Worm (Caenorhabditis elegans) whole organism, midembryonic: ENCODE measurements around the gene srv-8.

Experiments used
- T22C8.4 ChIP-seq: fragments of 200-800 bp; sonication (Bioruptor generic); IDR thresholded peaks from 2 replicates; pipeline ENCODE4 v1.3.6; 2022; ENCODE audit warnings: missing genetic modification characterization, missing compliant biosample characterization
- cog-1 ChIP-seq: sonication (generic microtip); optimal IDR thresholded peaks from 2 replicates; lab custom pipeline; 2016; ENCODE audit warnings: missing genetic modification characterization, missing compliant biosample characterization
- flt-1 ChIP-seq: fragments of 200-800 bp; sonication (Bioruptor generic); IDR thresholded peaks from 2 replicates; pipeline ENCODE4 v1.3.6; 2022; ENCODE audit warnings: missing genetic modification characterization, missing compliant biosample characterization
- klf-2 ChIP-seq: fragments of 200-800 bp; sonication (Bioruptor generic); conservative IDR thresholded peaks from 2 replicates; pipeline ENCODE4 v1.3.6; 2022; ENCODE audit warnings: missing genetic modification reagents, missing genetic modification characterization, missing compliant biosample characterization
- med-1 ChIP-seq: sonication (generic microtip); optimal IDR thresholded peaks from 2 replicates; lab custom pipeline; 2017; ENCODE audit warnings: missing genetic modification characterization, mild to moderate bottlenecking, missing compliant biosample characterization, antibody characterized with exemption, missing genetic modification reagents; ENCODE audit not compliant: insufficient read depth
- ref-1 ChIP-seq: fragments of 200-800 bp; sonication (Bioruptor generic); conservative IDR thresholded peaks from 2 replicates; pipeline ENCODE4 v1.3.6; 2022; ENCODE audit warnings: missing genetic modification reagents, missing genetic modification characterization, missing compliant biosample characterization
- tab-1 ChIP-seq: fragments of 200-800 bp; sonication (Bioruptor generic); IDR thresholded peaks from 2 replicates; pipeline ENCODE4 v1.3.6; 2022; ENCODE audit warnings: missing genetic modification characterization, missing compliant biosample characterization
- ztf-23 ChIP-seq: fragments of 200-800 bp; sonication (Bioruptor generic); IDR thresholded peaks from 2 replicates; pipeline ENCODE4 v1.3.6; 2022; ENCODE audit warnings: missing genetic modification reagents, missing genetic modification characterization, missing compliant biosample characterization
- ztf-29 ChIP-seq: fragments of 200-800 bp; sonication (Bioruptor generic); IDR thresholded peaks from 2 replicates; pipeline ENCODE4 v1.3.6; 2022; ENCODE audit warnings: missing genetic modification reagents, missing genetic modification characterization, missing compliant biosample characterization

srv-8 gene

DNA sequence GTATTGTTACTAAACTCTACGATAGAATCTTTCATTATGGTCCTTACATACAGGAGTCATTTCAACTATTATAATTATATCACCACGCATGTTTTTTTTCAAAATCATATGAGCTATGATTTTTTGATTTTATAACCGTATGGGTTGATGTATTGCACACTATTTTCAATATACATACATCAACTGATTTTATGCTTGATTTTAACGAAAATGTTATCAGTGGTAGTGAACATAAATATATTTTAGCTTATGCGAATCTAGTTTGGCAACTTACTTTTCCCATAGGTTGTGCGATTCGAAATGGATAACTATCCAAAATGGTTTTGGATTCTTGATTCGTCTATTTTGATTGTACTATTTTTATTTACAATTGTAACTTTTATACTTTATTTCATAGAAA, 3.1 kb upstream of the srv-8 start, which contains the start of gene srv-10:
srv-10 (plus strand) TSS at position 301 of the 400 bp plus-strand sequence.
- TF ChIP-seq flt-1 (GFP tag; lab: Robert Waterston, UW) (no peak), ztf-29 (no peak), ztf-23 (GFP tag; lab: Robert Waterston, UW) (no peak), klf-2 (GFP tag; lab: Robert Waterston, UW) (no peak), ref-1 (no peak), tab-1 (no peak)

DNA sequence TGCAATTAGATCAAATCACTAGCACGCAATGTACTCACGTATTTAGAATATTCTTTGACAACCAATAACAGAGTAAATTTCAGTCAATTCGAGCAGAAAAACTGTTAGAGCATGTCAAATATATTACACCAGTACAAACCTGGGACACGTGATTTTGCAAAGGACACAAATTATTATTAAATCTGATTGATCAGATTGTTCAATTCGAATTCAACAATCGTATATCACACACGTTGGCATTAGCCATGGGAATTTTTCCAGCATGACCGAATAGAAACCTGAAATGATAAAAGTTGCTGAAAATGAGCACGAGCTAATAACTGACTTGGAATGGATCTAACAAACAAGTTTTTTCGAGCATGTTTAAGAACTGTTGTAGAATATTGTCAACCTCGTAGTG, 2.5 kb upstream of the srv-8 start, which contains the start of gene srv-9:
srv-9 (minus strand) TSS at position 101 of the 400 bp plus-strand sequence.
- TF ChIP-seq ztf-23 (GFP tag; lab: Robert Waterston, UW) (no peak), med-1 (GFP tag; lab: Kevin White, UChicago) (no peak)

DNA sequence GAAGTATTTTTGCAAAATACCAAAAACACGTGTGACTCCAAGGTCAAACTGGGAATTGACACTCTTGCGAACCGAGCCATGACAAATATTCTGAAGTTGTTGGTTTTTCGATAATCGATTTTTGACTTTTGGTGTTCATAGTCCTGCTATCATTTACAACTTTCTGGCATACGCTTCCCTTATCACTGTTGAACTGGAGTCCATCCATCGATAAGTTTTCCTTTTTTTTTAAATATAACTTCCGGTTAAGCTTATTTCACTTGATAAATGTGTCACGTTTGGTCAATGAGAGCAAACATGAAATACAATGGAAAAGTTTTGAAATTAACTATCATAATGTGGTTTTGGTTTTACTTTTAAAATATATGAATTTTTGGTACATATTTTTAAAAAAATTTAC, 1.2 kb upstream of the srv-8 start:
- TF ChIP-seq ztf-23 (GFP tag; lab: Robert Waterston, UW) (no peak), ref-1 (no peak), ztf-29 (no peak), flt-1 (GFP tag; lab: Robert Waterston, UW) (no peak), klf-2 (GFP tag; lab: Robert Waterston, UW) (no peak), cog-1 (tag; lab: Kevin White, UChicago) (no peak), tab-1 (no peak)

DNA sequence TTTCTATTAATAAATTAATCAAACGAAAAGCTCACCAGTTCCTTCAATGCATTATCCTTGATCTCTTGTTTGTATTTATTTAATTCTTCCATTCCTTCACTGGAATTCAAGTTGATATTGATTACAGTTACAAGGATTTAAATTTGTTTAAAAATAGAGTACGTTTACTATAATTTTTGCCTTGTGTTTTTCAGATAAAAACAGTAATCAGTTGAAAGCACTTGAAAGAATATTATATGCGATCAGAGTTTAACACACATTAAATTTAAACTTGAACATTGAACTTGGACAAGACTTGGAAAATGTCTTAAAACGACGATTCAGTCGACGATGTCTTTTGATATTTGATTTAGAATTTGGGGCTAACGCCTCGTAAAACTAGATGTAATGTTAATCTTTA, 3.0 kb downstream of the srv-8 start, which contains the start of gene F53F1.6:
F53F1.6 (minus strand) TSS at position 101 of the 400 bp plus-strand sequence.
- TF ChIP-seq tab-1 = no peak
- TF ChIP-seq ztf-23 (GFP tag; lab: Robert Waterston, UW) = no peak
- no peak for TF ChIP-seq ztf-29
- TF ChIP-seq flt-1 (GFP tag; lab: Robert Waterston, UW) = no peak
- no peak for TF ChIP-seq ref-1
- no peak for TF ChIP-seq klf-2 (GFP tag; lab: Robert Waterston, UW)
- TF ChIP-seq cog-1 (tag; lab: Kevin White, UChicago) = no peak
- no peak for TF ChIP-seq med-1 (GFP tag; lab: Kevin White, UChicago)
- TF ChIP-seq T22C8.4 = no peak

DNA sequence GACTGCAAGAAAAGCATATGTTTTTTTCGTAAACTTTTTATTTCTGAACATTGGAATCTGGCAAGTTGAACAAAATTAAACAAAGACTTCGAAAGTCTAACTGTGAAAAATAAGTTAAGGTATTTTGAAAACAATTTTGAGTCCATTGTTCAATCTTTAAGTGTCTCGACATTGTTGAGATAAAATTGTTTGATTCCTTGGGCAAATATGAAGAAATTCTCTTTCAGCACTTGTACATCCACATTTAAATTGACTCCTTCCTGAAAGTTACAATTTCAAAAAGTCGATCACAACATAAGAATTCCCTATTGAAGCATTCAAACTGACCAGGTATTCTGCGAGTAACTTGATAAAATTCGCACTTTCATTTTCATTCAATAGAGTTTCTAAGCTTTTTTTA, 4.5 kb downstream of the srv-8 start:
- TF ChIP-seq flt-1 (GFP tag; lab: Robert Waterston, UW) = no peak
- no peak for TF ChIP-seq cog-1 (tag; lab: Kevin White, UChicago)
- no peak for TF ChIP-seq med-1 (GFP tag; lab: Kevin White, UChicago)
- TF ChIP-seq ref-1 = no peak
- TF ChIP-seq ztf-29 = no peak
- no peak for TF ChIP-seq tab-1
- no peak for TF ChIP-seq ztf-23 (GFP tag; lab: Robert Waterston, UW)
- TF ChIP-seq klf-2 (GFP tag; lab: Robert Waterston, UW) = no peak
- no peak for TF ChIP-seq T22C8.4

DNA sequence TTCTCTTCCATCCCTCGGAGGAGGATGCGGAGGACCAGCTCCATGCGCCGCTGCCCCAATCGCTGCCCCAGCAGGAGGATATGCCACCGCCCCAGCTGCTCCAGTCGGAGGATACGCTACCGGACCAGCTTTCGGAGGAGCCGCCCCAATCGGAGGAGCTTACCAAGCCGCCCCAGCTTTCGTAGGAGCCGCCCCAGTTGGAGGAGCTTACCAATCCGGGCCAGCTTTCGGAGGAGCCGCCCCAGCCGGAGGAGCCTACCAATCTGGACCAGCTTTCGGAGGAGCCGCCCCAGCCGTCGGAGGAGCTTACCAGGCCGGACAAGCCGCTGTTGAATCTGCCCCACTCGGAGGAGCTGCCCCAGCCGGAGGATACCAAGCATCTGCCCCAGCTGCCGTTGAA, 5.1 kb downstream of the srv-8 start:
- TF ChIP-seq T22C8.4 (no peak), cog-1 (tag; lab: Kevin White, UChicago) (no peak), klf-2 (GFP tag; lab: Robert Waterston, UW) (no peak; the same call in 1 of the 2 replicates)

DNA sequence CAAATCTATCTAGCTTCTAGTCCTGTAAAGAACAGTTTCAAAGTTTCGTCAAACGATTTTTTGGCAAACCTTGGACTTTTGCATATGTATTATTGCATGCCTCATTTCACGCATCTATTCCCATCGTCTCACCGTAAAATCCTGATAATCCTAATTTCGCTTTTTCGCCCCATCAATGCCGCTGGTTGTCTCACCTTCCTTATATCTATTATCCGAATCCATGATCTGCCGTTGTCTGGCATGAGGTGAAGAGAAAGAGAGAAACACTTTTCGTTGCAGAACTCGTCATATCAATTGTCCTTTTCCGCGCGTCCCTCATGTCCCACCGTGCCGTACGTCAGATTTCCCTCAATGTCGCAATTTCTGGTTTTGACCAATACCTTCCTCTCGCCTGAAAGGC, 6.0 kb downstream of the srv-8 start, which contains the start of gene cut-2:
cut-2 (plus strand) TSS at position 365 of the 400 bp plus-strand sequence.
- TF ChIP-seq ref-1 = no peak
- no peak for TF ChIP-seq flt-1 (GFP tag; lab: Robert Waterston, UW)
- TF ChIP-seq ztf-29 = no peak
- TF ChIP-seq T22C8.4 = no peak
- no peak for TF ChIP-seq med-1 (GFP tag; lab: Kevin White, UChicago)
- no peak for TF ChIP-seq cog-1 (tag; lab: Kevin White, UChicago)

DNA sequence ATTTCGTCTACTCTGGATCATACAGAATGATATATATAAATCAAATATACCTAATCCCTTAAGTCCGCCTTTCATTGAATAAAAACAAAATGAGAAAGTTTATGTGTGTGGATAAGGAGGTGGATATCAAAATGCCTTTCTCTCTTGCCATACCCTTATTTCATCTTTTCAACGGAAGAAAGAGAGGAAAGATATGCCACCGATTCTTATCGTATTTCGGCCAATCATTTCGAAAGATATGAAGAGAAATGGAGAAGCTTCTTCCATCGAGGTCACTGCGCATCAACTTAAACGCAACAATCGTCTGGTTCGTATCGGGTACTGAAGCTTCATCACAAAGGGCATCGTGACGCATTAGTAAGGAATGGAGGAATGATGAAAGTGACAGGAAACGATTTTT, 7.2 kb downstream of the srv-8 start:
- no peak for TF ChIP-seq T22C8.4
- TF ChIP-seq tab-1 = no peak
- TF ChIP-seq ztf-29 = no peak
- TF ChIP-seq flt-1 (GFP tag; lab: Robert Waterston, UW) = no peak
- TF ChIP-seq med-1 (GFP tag; lab: Kevin White, UChicago) = no peak
- no peak for TF ChIP-seq klf-2 (GFP tag; lab: Robert Waterston, UW)
- no peak for TF ChIP-seq ref-1
- TF ChIP-seq ztf-23 (GFP tag; lab: Robert Waterston, UW) = no peak
- TF ChIP-seq cog-1 (tag; lab: Kevin White, UChicago) = no peak

DNA sequence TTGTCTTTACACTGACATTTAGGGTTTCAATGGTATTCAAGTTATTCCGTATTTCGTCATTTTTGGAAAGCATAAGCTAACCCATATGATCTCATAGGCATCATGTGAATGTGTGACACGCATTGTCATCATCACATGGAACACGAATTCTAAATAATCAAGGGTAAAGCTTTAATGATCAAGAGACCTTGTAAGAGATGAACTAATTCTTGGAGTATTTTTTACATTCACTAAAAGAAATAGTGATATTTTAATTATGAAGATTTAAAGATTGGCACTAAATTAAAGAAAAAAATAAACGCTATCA, 8.6 kb downstream of the srv-8 start:
- TF ChIP-seq ref-1 = no peak
- TF ChIP-seq T22C8.4 = no peak
- TF ChIP-seq klf-2 (GFP tag; lab: Robert Waterston, UW) = no peak
- no peak for TF ChIP-seq med-1 (GFP tag; lab: Kevin White, UChicago)
- no peak for TF ChIP-seq ztf-23 (GFP tag; lab: Robert Waterston, UW)
- TF ChIP-seq cog-1 (tag; lab: Kevin White, UChicago) = no peak
- TF ChIP-seq tab-1 = no peak
- no peak for TF ChIP-seq flt-1 (GFP tag; lab: Robert Waterston, UW)
- TF ChIP-seq ztf-29 = no peak

DNA sequence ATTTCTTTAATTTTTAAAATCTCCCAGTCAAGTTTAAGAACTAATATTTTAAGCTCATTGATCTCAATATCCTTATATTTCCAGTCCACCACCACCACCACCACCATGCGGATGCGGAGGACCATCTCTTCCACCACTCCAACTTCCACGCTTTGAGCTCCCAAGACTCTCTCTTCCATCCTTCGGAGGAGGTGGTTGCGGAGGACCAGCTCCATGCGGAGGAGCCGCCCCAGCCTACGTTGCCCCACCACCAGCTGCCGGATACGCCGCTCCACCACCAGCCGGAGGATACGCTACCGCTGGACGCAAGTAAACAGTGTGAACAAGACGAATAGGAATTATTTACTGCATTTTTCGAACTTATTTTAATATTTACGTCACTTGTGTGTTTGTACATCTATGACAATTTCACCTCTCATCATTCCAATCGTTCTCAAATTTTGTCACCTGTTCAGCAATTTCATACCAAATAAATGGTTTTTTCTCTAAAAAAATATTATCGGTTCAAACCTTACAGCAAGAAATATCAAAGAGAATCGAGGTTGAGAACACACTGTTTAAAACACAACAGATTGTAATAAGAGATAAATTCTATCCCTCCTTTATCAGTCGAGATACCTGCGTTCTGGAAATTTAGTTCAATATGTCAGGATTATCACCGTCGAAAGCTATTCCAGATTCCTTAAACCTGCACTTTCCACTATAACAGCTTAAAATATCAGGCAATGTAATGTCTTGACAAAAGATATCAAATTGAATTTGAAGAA, 9.1 kb downstream of the srv-8 start:
- TF ChIP-seq klf-2 (GFP tag; lab: Robert Waterston, UW) (no peak), T22C8.4 (no peak), tab-1 (no peak), med-1 (GFP tag; lab: Kevin White, UChicago) (no peak), cog-1 (tag; lab: Kevin White, UChicago) (no peak), ref-1 (no peak), flt-1 (GFP tag; lab: Robert Waterston, UW) (no peak), ztf-23 (GFP tag; lab: Robert Waterston, UW) (no peak), ztf-29 (no peak)
